Fruit fly (Drosophila melanogaster): ENCODE measurements around the gene Vtld.

Gene Vtld

DNA sequence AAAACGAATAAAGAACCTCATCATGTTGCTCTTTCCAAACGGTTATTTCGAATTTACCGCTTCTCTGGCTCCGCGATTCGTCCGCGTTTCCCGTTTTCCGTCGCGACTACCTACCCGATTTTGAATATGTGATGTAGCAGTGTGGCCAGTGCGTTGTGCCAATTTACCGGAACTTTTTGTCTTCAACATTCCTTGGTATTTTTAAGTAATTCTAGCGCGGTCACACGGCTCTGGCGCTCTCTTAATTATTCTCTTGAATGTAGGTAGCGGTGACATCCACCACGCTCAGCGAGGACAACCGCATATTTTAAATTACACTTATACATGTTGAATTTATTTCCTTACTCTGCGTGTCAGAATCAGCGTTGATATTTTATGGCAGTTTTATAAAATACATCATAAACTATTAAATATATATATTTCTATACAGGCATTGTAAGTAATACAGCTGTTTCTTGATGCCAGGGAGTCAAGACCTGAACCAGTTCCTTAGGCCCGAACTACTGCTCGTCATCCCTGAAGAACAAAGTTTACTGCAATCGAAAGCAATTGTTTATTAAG lies 33.3 kb downstream of the Vtld start, which contains the start of the genes CG42637, Gyc76C and SREBP (continued):
- TF ChIP-seq CG42726 (GFP tag; IDR thresholded peaks at IDR 0.05; ENCODE audit: partially characterized antibody) (peak; percentile 75), pita (GFP tag; optimal IDR thresholded peaks at IDR 0.05) (peak; percentile 90), vfl (GFP tag; optimal IDR thresholded peaks at IDR 0.05) (no peak), ac (GFP tag; optimal IDR thresholded peaks at IDR 0.05) (no peak), Elba2 (GFP tag; optimal IDR thresholded peaks at IDR 0.05) (no peak), Fer1 (GFP tag; optimal IDR thresholded peaks at IDR 0.05) (no peak), NK7.1 (GFP tag; optimal IDR thresholded peaks at IDR 0.05) (no peak), MBD-R2 (GFP tag; IDR thresholded peaks at IDR 0.05) (peak; percentile 44), fd96Cb (tag; optimal IDR thresholded peaks at IDR 0.05) (no peak), Xbp1 (GFP tag; optimal IDR thresholded peaks at IDR 0.05) (no peak), pfk (GFP tag; optimal IDR thresholded peaks at IDR 0.05) (peak; percentile 17), CG7839 (tag; optimal IDR thresholded peaks at IDR 0.05) (no peak), CG2120 (GFP tag; optimal IDR thresholded peaks at IDR 0.05) (no peak), BtbVII (GFP tag; optimal IDR thresholded peaks at IDR 0.05) (no peak), CG2678 (tag; optimal IDR thresholded peaks at IDR 0.05) (no peak), CG4404 (GFP tag; IDR thresholded peaks at IDR 0.05) (no peak), org-1 (GFP tag; optimal IDR thresholded peaks at IDR 0.05) (no peak), ewg (GFP tag; optimal IDR thresholded peaks at IDR 0.05) (peak; percentile 28), fru (optimal IDR thresholded peaks at IDR 0.05) (no peak), crp (GFP tag; optimal IDR thresholded peaks at IDR 0.05) (peak; percentile 53 to 89), en (GFP tag; optimal IDR thresholded peaks at IDR 0.05) (no peak), Abd-B (GFP tag; optimal IDR thresholded peaks at IDR 0.05) (peak; percentile 47), CG17186 (GFP tag; optimal IDR thresholded peaks at IDR 0.05) (peak; percentile 56), oc (tag; optimal IDR thresholded peaks at IDR 0.05) (peak; percentile 10), CG4282 (GFP tag; optimal IDR thresholded peaks at IDR 0.05) (no peak), al (GFP tag; IDR thresholded peaks at IDR 0.05) (no peak), CG31441 (GFP tag; IDR thresholded peaks at IDR 0.05) (no peak), CG3995 (GFP tag; optimal IDR thresholded peaks at IDR 0.05) (no peak), CG11456 (GFP tag; IDR thresholded peaks at IDR 0.05) (0 out of 3 replicates have a peak, but pooled peaks have one; percentile 29), CG12071 (GFP tag; optimal IDR thresholded peaks at IDR 0.05) (peak; percentile 6), CG15269 (tag; optimal IDR thresholded peaks at IDR 0.05) (no peak), sc (optimal IDR thresholded peaks at IDR 0.05) (no peak), sc (GFP tag; optimal IDR thresholded peaks at IDR 0.05) (no peak), CG17829 (tag; optimal IDR thresholded peaks at IDR 0.05) (peak; percentile 43), ap (GFP tag; IDR thresholded peaks at IDR 0.05) (no peak), zfh2 (GFP tag; optimal IDR thresholded peaks at IDR 0.05) (no peak), aop (GFP tag; IDR thresholded peaks at IDR 0.05) (no peak), CrebB (tag; optimal IDR thresholded peaks at IDR 0.05) (peak; percentile 60), Taf1 (GFP tag; IDR thresholded peaks at IDR 0.05) (no peak), Fer3 (tag; optimal IDR thresholded peaks at IDR 0.05) (no peak), CG4707 (GFP tag; optimal IDR thresholded peaks at IDR 0.05) (no peak), CG6791 (GFP tag; IDR thresholded peaks at IDR 0.05; ENCODE audit: partially characterized antibody) (peak; percentile 70; the same call in 1 of the 3 replicates), lab (GFP tag; optimal IDR thresholded peaks at IDR 0.05) (peak; percentile 40), E2f2 (GFP tag; IDR thresholded peaks at IDR 0.05) (peak; percentile 89), CG11398 (GFP tag; optimal IDR thresholded peaks at IDR 0.05) (no peak), CG11085 (GFP tag; IDR thresholded peaks at IDR 0.05) (no peak), gsb (GFP tag; IDR thresholded peaks at IDR 0.05) (no peak), CG17612 (GFP tag; IDR thresholded peaks at IDR 0.05) (no peak), nom (GFP tag; optimal IDR thresholded peaks at IDR 0.05) (no peak), tap (tag; optimal IDR thresholded peaks at IDR 0.05) (no peak), hth (optimal IDR thresholded peaks at IDR 0.05) (no peak)

Data from whole organism, embryonic.